Worm (Caenorhabditis elegans) whole organism, midembryonic: ENCODE measurements around the gene R151.8.

Experiments
- T22C8.4 ChIP-seq: fragments of 200-800 bp; sonication (Bioruptor generic); IDR thresholded peaks from 2 replicates; pipeline ENCODE4 v1.3.6; 2022; ENCODE audit warnings: missing genetic modification characterization, missing compliant biosample characterization
- cog-1 ChIP-seq: sonication (generic microtip); optimal IDR thresholded peaks from 2 replicates; lab custom pipeline; 2016; ENCODE audit warnings: missing genetic modification characterization, missing compliant biosample characterization
- flt-1 ChIP-seq: fragments of 200-800 bp; sonication (Bioruptor generic); IDR thresholded peaks from 2 replicates; pipeline ENCODE4 v1.3.6; 2022; ENCODE audit warnings: missing genetic modification characterization, missing compliant biosample characterization
- klf-2 ChIP-seq: fragments of 200-800 bp; sonication (Bioruptor generic); conservative IDR thresholded peaks from 2 replicates; pipeline ENCODE4 v1.3.6; 2022; ENCODE audit warnings: missing genetic modification reagents, missing genetic modification characterization, missing compliant biosample characterization
- med-1 ChIP-seq: sonication (generic microtip); optimal IDR thresholded peaks from 2 replicates; lab custom pipeline; 2017; ENCODE audit warnings: missing genetic modification characterization, mild to moderate bottlenecking, missing compliant biosample characterization, antibody characterized with exemption, missing genetic modification reagents; ENCODE audit not compliant: insufficient read depth
- ref-1 ChIP-seq: fragments of 200-800 bp; sonication (Bioruptor generic); conservative IDR thresholded peaks from 2 replicates; pipeline ENCODE4 v1.3.6; 2022; ENCODE audit warnings: missing genetic modification reagents, missing genetic modification characterization, missing compliant biosample characterization
- tab-1 ChIP-seq: fragments of 200-800 bp; sonication (Bioruptor generic); IDR thresholded peaks from 2 replicates; pipeline ENCODE4 v1.3.6; 2022; ENCODE audit warnings: missing genetic modification characterization, missing compliant biosample characterization
- ztf-23 ChIP-seq: fragments of 200-800 bp; sonication (Bioruptor generic); IDR thresholded peaks from 2 replicates; pipeline ENCODE4 v1.3.6; 2022; ENCODE audit warnings: missing genetic modification reagents, missing genetic modification characterization, missing compliant biosample characterization
- ztf-29 ChIP-seq: fragments of 200-800 bp; sonication (Bioruptor generic); IDR thresholded peaks from 2 replicates; pipeline ENCODE4 v1.3.6; 2022; ENCODE audit warnings: missing genetic modification reagents, missing genetic modification characterization, missing compliant biosample characterization

DNA sequence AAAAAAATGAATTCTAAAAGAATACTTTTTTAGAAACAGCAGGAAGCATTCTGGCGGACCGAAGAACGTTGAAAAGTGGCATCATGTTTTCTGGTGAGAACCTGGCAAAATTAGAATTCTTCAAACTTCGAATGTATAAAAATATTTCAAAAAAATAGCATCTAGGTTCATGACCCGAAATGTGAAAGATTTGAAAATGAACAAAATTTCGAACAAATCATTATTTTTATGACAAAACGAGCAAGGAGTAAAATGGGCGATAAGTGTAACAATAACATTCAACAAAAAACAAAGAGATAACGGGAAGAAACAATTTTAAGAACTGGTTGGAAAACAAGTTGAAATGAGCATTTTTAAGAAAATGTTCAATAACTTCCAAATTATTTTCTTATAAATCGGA lies 45.7 kb upstream of the R151.8 start, which contains the start of gene psd-1:
- TF ChIP-seq flt-1 (no peak), tab-1 (no peak), med-1 (no peak), ztf-23 (GFP tag; lab: Robert Waterston, UW) (no peak), cog-1 (tag; lab: Kevin White, UChicago) (no peak), ref-1 (GFP tag; lab: Robert Waterston, UW) (no peak), T22C8.4 (GFP tag; lab: Robert Waterston, UW) (no peak), ztf-29 (no peak), klf-2 (GFP tag; lab: Robert Waterston, UW) (no peak)
